Fruit fly (Drosophila melanogaster) whole organism, embryonic: ENCODE measurements around the gene CG42540.

Experiments used
- Adf1 ChIP-seq: fragments of 200-800 bp; sonication (Bioruptor generic); IDR thresholded peaks from 2 replicates; pipeline ENCODE4 v1.3.6; 2022; ENCODE audit warnings: missing biosample characterization, missing genetic modification characterization
- Asciz ChIP-seq: fragments of 200-800 bp; sonication (Bioruptor generic); optimal IDR thresholded peaks from 2 replicates; lab custom pipeline; 2017; ENCODE audit warnings: missing biosample characterization, mild to moderate bottlenecking, missing genetic modification characterization, missing genetic modification reagents
- Atf3 ChIP-seq: fragments of 200-800 bp; sonication (Bioruptor generic); optimal IDR thresholded peaks from 3 replicates; lab custom pipeline; 2016; ENCODE audit warnings: missing biosample characterization, missing genetic modification characterization
- CG11504 ChIP-seq: fragments of 200-800 bp; sonication (Bioruptor generic); optimal IDR thresholded peaks from 3 replicates; lab custom pipeline; 2019; ENCODE audit warnings: missing biosample characterization, mild to moderate bottlenecking, missing genetic modification characterization, moderate library complexity
- CG11696 ChIP-seq: fragments of 200-800 bp; sonication (Bioruptor generic); IDR thresholded peaks from 2 replicates; pipeline ENCODE4 v1.3.6; 2022; ENCODE audit warnings: missing biosample characterization, missing genetic modification characterization
- CG12155 ChIP-seq: fragments of 200-800 bp; sonication (Bioruptor generic); optimal IDR thresholded peaks from 3 replicates; lab custom pipeline; 2016; ENCODE audit warnings: missing biosample characterization, missing genetic modification characterization
- CG12219 ChIP-seq: fragments of 200-800 bp; sonication (Bioruptor generic); optimal IDR thresholded peaks from 3 replicates; lab custom pipeline; 2018; ENCODE audit warnings: missing biosample characterization, mild to moderate bottlenecking, missing genetic modification characterization
- CG13123 ChIP-seq: fragments of 200-800 bp; sonication (Bioruptor generic); optimal IDR thresholded peaks from 2 replicates; lab custom pipeline; 2016; ENCODE audit warnings: missing biosample characterization, missing genetic modification characterization
- CG13287 ChIP-seq: fragments of 200-800 bp; sonication (Bioruptor generic); IDR thresholded peaks from 2 replicates; pipeline ENCODE4 v1.3.6; 2022; ENCODE audit warnings: missing biosample characterization, missing genetic modification characterization; ENCODE audit not compliant: partially characterized antibody
- CG14014 ChIP-seq: fragments of 200-800 bp; sonication (Bioruptor generic); IDR thresholded peaks from 2 replicates; pipeline ENCODE4 v1.3.6; 2022; ENCODE audit warnings: missing biosample characterization, missing genetic modification characterization
- CG16779 ChIP-seq: fragments of 200-800 bp; sonication (Bioruptor generic); IDR thresholded peaks from 2 replicates; pipeline ENCODE4 v1.3.6; 2022; ENCODE audit warnings: missing biosample characterization, missing genetic modification characterization
- CG16863 ChIP-seq: fragments of 200-800 bp; sonication (Bioruptor generic); optimal IDR thresholded peaks from 3 replicates; lab custom pipeline; 2016; ENCODE audit warnings: missing biosample characterization, missing genetic modification characterization
- CG17361 ChIP-seq: fragments of 200-800 bp; sonication (Bioruptor generic); IDR thresholded peaks from 3 replicates; pipeline ENCODE4 v1.3.6; 2022; ENCODE audit warnings: missing biosample characterization, missing genetic modification characterization
- CG2116 ChIP-seq: fragments of 200-800 bp; sonication (Bioruptor generic); optimal IDR thresholded peaks from 3 replicates; lab custom pipeline; 2018; ENCODE audit warnings: missing biosample characterization, mild to moderate bottlenecking, missing genetic modification characterization
- CG2889 ChIP-seq: fragments of 200-800 bp; sonication (Bioruptor generic); IDR thresholded peaks from 3 replicates; pipeline ENCODE4 v1.3.6; 2022; ENCODE audit warnings: missing biosample characterization, missing genetic modification characterization
- CG32772 ChIP-seq: fragments of 200-800 bp; sonication (Bioruptor generic); IDR thresholded peaks from 2 replicates; pipeline ENCODE4 v1.3.6; 2022; ENCODE audit warnings: missing biosample characterization, missing genetic modification characterization
- CG7987 ChIP-seq: fragments of 200-800 bp; sonication (Bioruptor generic); optimal IDR thresholded peaks from 2 replicates; lab custom pipeline; 2018; ENCODE audit warnings: missing biosample characterization, mild to moderate bottlenecking, missing genetic modification characterization, moderate library complexity
- D19A ChIP-seq: fragments of 200-800 bp; optimal IDR thresholded peaks from 3 replicates; lab custom pipeline; 2019; ENCODE audit warnings: missing biosample characterization, mild to moderate bottlenecking, missing genetic modification characterization, moderate library complexity
- Dbx ChIP-seq: fragments of 200-800 bp; sonication (Bioruptor generic); IDR thresholded peaks from 3 replicates; pipeline ENCODE4 v1.3.6; 2022; ENCODE audit warnings: missing biosample characterization, missing genetic modification characterization
- Elba2 ChIP-seq: fragments of 200-800 bp; sonication (Bioruptor generic); optimal IDR thresholded peaks from 3 replicates; lab custom pipeline; 2016; ENCODE audit warnings: missing biosample characterization, missing genetic modification characterization
- Gug ChIP-seq: fragments of 200-800 bp; sonication (Bioruptor generic); IDR thresholded peaks from 4 replicates; pipeline ENCODE4 v1.3.6; 2022; ENCODE audit warnings: missing biosample characterization, missing genetic modification characterization
- Hr3 ChIP-seq: fragments of 200-800 bp; sonication (Bioruptor generic); optimal IDR thresholded peaks from 3 replicates; lab custom pipeline; 2016; ENCODE audit warnings: missing biosample characterization, missing genetic modification characterization
- Jarid2 ChIP-seq: fragments of 200-800 bp; sonication (Bioruptor generic); optimal IDR thresholded peaks from 3 replicates; lab custom pipeline; 2017; ENCODE audit warnings: mild to moderate bottlenecking, missing biosample characterization, missing genetic modification reagents, missing genetic modification characterization
- Lhr ChIP-seq: fragments of 200-800 bp; sonication (Bioruptor generic); optimal IDR thresholded peaks from 3 replicates; lab custom pipeline; 2017; ENCODE audit warnings: mild to moderate bottlenecking, missing biosample characterization, missing genetic modification reagents, missing genetic modification characterization
- MBD-R2 ChIP-seq: fragments of 200-800 bp; sonication (Bioruptor generic); IDR thresholded peaks from 2 replicates; pipeline ENCODE4 v1.3.6; 2022; ENCODE audit warnings: missing biosample characterization, missing genetic modification characterization
- Nf-YC ChIP-seq: fragments of 200-800 bp; optimal IDR thresholded peaks from 3 replicates; lab custom pipeline; 2019; ENCODE audit warnings: missing biosample characterization, mild to moderate bottlenecking, missing genetic modification characterization, moderate library complexity
- Optix ChIP-seq: fragments of 200-800 bp; sonication (Bioruptor generic); IDR thresholded peaks from 3 replicates; pipeline ENCODE4 v1.3.6; 2022; ENCODE audit warnings: missing biosample characterization, missing genetic modification characterization
- Sox102F ChIP-seq: fragments of 200-800 bp; sonication (Bioruptor generic); optimal IDR thresholded peaks from 2 replicates; lab custom pipeline; 2018; ENCODE audit warnings: missing biosample characterization, mild to moderate bottlenecking, missing genetic modification characterization, moderate library complexity
- Taf1 ChIP-seq: fragments of 200-800 bp; sonication (Bioruptor generic); IDR thresholded peaks from 2 replicates; pipeline ENCODE4 v1.3.6; 2022; ENCODE audit warnings: missing biosample characterization, missing genetic modification characterization
- Usf ChIP-seq: fragments of 200-800 bp; sonication (Bioruptor generic); optimal IDR thresholded peaks from 2 replicates; lab custom pipeline; 2017; ENCODE audit warnings: missing genotype, missing biosample characterization, missing genetic modification characterization
- Xrp1 ChIP-seq: fragments of 200-800 bp; sonication (Bioruptor generic); IDR thresholded peaks from 2 replicates; pipeline ENCODE4 v1.3.6; 2022; ENCODE audit warnings: missing biosample characterization, missing genetic modification characterization
- az2 ChIP-seq: fragments of 200-800 bp; sonication (Bioruptor generic); optimal IDR thresholded peaks from 3 replicates; lab custom pipeline; 2016; ENCODE audit warnings: missing biosample characterization, missing genetic modification characterization
- bcd ChIP-seq: fragments of 200-800 bp; sonication (Bioruptor generic); optimal IDR thresholded peaks from 2 replicates; lab custom pipeline; 2017; ENCODE audit warnings: missing biosample characterization, mild to moderate bottlenecking, missing genetic modification characterization
- cg ChIP-seq: fragments of 200-800 bp; sonication (Bioruptor generic); optimal IDR thresholded peaks from 3 replicates; lab custom pipeline; 2019; ENCODE audit warnings: missing biosample characterization, mild to moderate bottlenecking, missing genetic modification characterization, moderate library complexity
- chinmo ChIP-seq: fragments of 200-800 bp; sonication (Bioruptor generic); IDR thresholded peaks from 4 replicates; pipeline ENCODE4 v1.3.6; 2022; ENCODE audit warnings: missing biosample characterization, missing genetic modification characterization; ENCODE audit not compliant: partially characterized antibody
- danr ChIP-seq: fragments of 200-800 bp; sonication (Bioruptor generic); IDR thresholded peaks from 2 replicates; pipeline ENCODE4 v1.3.6; 2022; ENCODE audit warnings: missing biosample characterization, missing genetic modification characterization
- dati ChIP-seq: fragments of 200-800 bp; sonication (Bioruptor generic); IDR thresholded peaks from 2 replicates; pipeline ENCODE4 v1.3.6; 2022; ENCODE audit warnings: missing biosample characterization, missing genetic modification characterization
- gcm2 ChIP-seq: fragments of 200-800 bp; sonication (Bioruptor generic); optimal IDR thresholded peaks from 2 replicates; lab custom pipeline; 2016; ENCODE audit warnings: missing biosample characterization, missing genetic modification characterization
- jing ChIP-seq: fragments of 200-800 bp; sonication (Bioruptor generic); optimal IDR thresholded peaks from 2 replicates; lab custom pipeline; 2018; ENCODE audit warnings: missing biosample characterization, mild to moderate bottlenecking, missing genetic modification characterization
- luna ChIP-seq: fragments of 200-800 bp; sonication (Bioruptor generic); optimal IDR thresholded peaks from 2 replicates; lab custom pipeline; 2016; ENCODE audit warnings: missing biosample characterization, missing genetic modification characterization
- nau ChIP-seq: fragments of 200-800 bp; sonication (Bioruptor generic); optimal IDR thresholded peaks from 3 replicates; lab custom pipeline; 2017; ENCODE audit warnings: missing biosample characterization, mild to moderate bottlenecking, missing genetic modification characterization, missing genetic modification reagents
- pros ChIP-seq: fragments of 200-800 bp; sonication (Bioruptor generic); optimal IDR thresholded peaks from 3 replicates; lab custom pipeline; 2019; ENCODE audit warnings: missing biosample characterization, mild to moderate bottlenecking, missing genetic modification characterization, moderate library complexity
- sd ChIP-seq: fragments of 200-800 bp; sonication (Bioruptor generic); optimal IDR thresholded peaks from 3 replicates; lab custom pipeline; 2018; ENCODE audit warnings: missing biosample characterization, mild to moderate bottlenecking, missing genetic modification characterization, moderate library complexity
- sens ChIP-seq: fragments of 200-800 bp; sonication (Bioruptor generic); peaks from one replicate; lab custom pipeline; 2016; ENCODE audit warnings: missing biosample characterization, missing genetic modification characterization
- so ChIP-seq: fragments of 200-800 bp; sonication (Bioruptor generic); IDR thresholded peaks from 3 replicates; pipeline ENCODE4 v1.3.6; 2022; ENCODE audit warnings: missing biosample characterization, missing genetic modification characterization
- stwl ChIP-seq: fragments of 200-800 bp; sonication (Bioruptor generic); optimal IDR thresholded peaks from 3 replicates; lab custom pipeline; 2018; ENCODE audit warnings: missing biosample characterization, mild to moderate bottlenecking, missing genetic modification characterization, moderate library complexity
- tin ChIP-seq: fragments of 200-800 bp; sonication (Bioruptor generic); optimal IDR thresholded peaks from 3 replicates; lab custom pipeline; 2016; ENCODE audit warnings: missing biosample characterization, missing genetic modification characterization
- toy ChIP-seq: fragments of 200-800 bp; sonication (Bioruptor generic); IDR thresholded peaks from 2 replicates; pipeline ENCODE4 v1.3.6; 2022; ENCODE audit warnings: missing biosample characterization, missing genetic modification characterization
- unc-4 ChIP-seq: fragments of 200-800 bp; sonication (Bioruptor generic); IDR thresholded peaks from 2 replicates; pipeline ENCODE4 v1.3.6; 2022; ENCODE audit warnings: missing biosample characterization, missing genetic modification characterization; ENCODE audit not compliant: partially characterized antibody

Gene CG42540

dm6 chr3L:4625387-4626386 lies 69.8 kb downstream of the CG42540 start, which contains the start of gene Src64B (continued):
- TF ChIP-seq Nf-YC (tag; lab: Kevin White, UChicago) (peak; percentile 51), CG13287 (GFP tag; lab: Robert Waterston, UW) (peak; percentile 71), nau (GFP tag; lab: Kevin White, UChicago) (peak; percentile 45), luna (GFP tag; lab: Kevin White, UChicago) (no peak), CG32772 (GFP tag; lab: Robert Waterston, UW) (no peak), D19A (tag; lab: Kevin White, UChicago) (no peak), CG16863 (no peak), Optix (no peak), CG2116 (GFP tag; lab: Kevin White, UChicago) (peak; percentile 31), Taf1 (GFP tag; lab: Robert Waterston, UW) (no peak), CG12155 (no peak), CG2889 (GFP tag; lab: Robert Waterston, UW) (no peak), Usf (GFP tag; lab: Kevin White, UChicago) (no peak), MBD-R2 (GFP tag; lab: Robert Waterston, UW) (peak; percentile 37; the same call in 1 of the 2 replicates), Atf3 (no peak), toy (GFP tag; lab: Robert Waterston, UW) (no peak), CG17361 (GFP tag; lab: Robert Waterston, UW) (no peak), Hr3 (no peak), Asciz (GFP tag; lab: Kevin White, UChicago) (no peak), CG16779 (0 out of 2 replicates have a peak, but pooled peaks have one; percentile 32), Xrp1 (GFP tag; lab: Robert Waterston, UW) (no peak), so (no peak), Jarid2 (peak; percentile 86), tin (GFP tag; lab: Kevin White, UChicago) (no peak), sd (tag; lab: Kevin White, UChicago) (peak; percentile 41), unc-4 (peak; percentile 63), Elba2 (GFP tag; lab: Kevin White, UChicago) (no peak), Sox102F (GFP tag; lab: Kevin White, UChicago) (no peak), chinmo (GFP tag; lab: Robert Waterston, UW) (peak; percentile 92), Adf1 (GFP tag; lab: Robert Waterston, UW) (no peak; the same call in 1 of the 2 replicates), CG12219 (GFP tag; lab: Kevin White, UChicago) (peak; percentile 16), CG7987 (GFP tag; lab: Kevin White, UChicago) (peak; percentile 56), Lhr (GFP tag; lab: Kevin White, UChicago) (peak; percentile 56), dati (GFP tag; lab: Robert Waterston, UW) (0 out of 2 replicates have a peak, but pooled peaks have one; percentile 13), pros (peak; percentile 73), az2 (no peak), CG11696 (GFP tag; lab: Robert Waterston, UW) (no peak), CG13123 (GFP tag; lab: Kevin White, UChicago) (no peak), danr (GFP tag; lab: Robert Waterston, UW) (no peak), stwl (tag; lab: Kevin White, UChicago) (peak; percentile 45), jing (GFP tag; lab: Kevin White, UChicago) (no peak), gcm2 (no peak), bcd (peak; percentile 2), sens (peak; percentile 90), CG14014 (peak; percentile 34; the same call in 1 of the 2 replicates), cg (GFP tag; lab: Kevin White, UChicago) (peak; percentile 93), CG11504 (peak; percentile 10), Dbx (no peak), Gug (0 out of 4 replicates have a peak, but pooled peaks have one; percentile 8)
